Fruit fly (Drosophila melanogaster): ENCODE results near the gene Eip63F-1.

- no peak for TF ChIP-seq CG13204 (GFP tag; optimal IDR thresholded peaks at IDR 0.05)
- TF ChIP-seq CG32121 (GFP tag; IDR thresholded peaks at IDR 0.05) = no peak
- no peak for TF ChIP-seq CG12605 (GFP tag; IDR thresholded peaks at IDR 0.05)
- no peak for TF ChIP-seq EcR (GFP tag; optimal IDR thresholded peaks at IDR 0.05)
- TF ChIP-seq CG8159 (tag; optimal IDR thresholded peaks at IDR 0.05) = no peak
- TF ChIP-seq CG10348 (GFP tag; IDR thresholded peaks at IDR 0.05) = no peak
- TF ChIP-seq gl (tag; optimal IDR thresholded peaks at IDR 0.05) = no peak
- no peak for TF ChIP-seq Ets98B (GFP tag; IDR thresholded peaks at IDR 0.05)
These were observed 43.5 kb upstream of the Eip63F-1 start for dm6 chr3L:3978762-3979516.

Measured in whole organism, pupa.